In genomic region chr2L:16594628-16595027, dm6 we compare ENCODE assay signal across 3 fruit fly cellular contexts.
A peak's percentile ranks its signal among the peaks of the same experiment; 100 is the strongest.
TF ChIP-seq lines count a peak whose summit lies in the region.

No protein-coding gene starts in this region.

- TF ChIP-seq CTCF in whole organism, embryonic (GFP tag; optimal IDR thresholded peaks at IDR 0.05; lab: Kevin White, UChicago): no peak

TF ChIP-seq in whole organism, adult, 20 proteins besides CTCF, POLR2A, EP300 and RAD21:
- TF ChIP-seq kay (GFP tag; lab: Kevin White, UChicago; ENCODE audit: borderline replicate concordance) (peak; percentile 37), toe (GFP tag; optimal IDR thresholded peaks at IDR 0.05; lab: Kevin White, UChicago) (no peak)

TF ChIP-seq in whole organism, embryonic, 481 proteins besides CTCF, POLR2A, EP300 and RAD21:
- TF ChIP-seq sd (tag; optimal IDR thresholded peaks at IDR 0.05; lab: Kevin White, UChicago) (no peak), nau (GFP tag; optimal IDR thresholded peaks at IDR 0.05; lab: Kevin White, UChicago) (no peak), Bgb (GFP tag; IDR thresholded peaks at IDR 0.05; lab: Robert Waterston, UW; ENCODE audit: partially characterized antibody) (no peak), gcm (GFP tag; optimal IDR thresholded peaks at IDR 0.05; lab: Kevin White, UChicago) (peak; percentile 23), Meics (GFP tag; optimal IDR thresholded peaks at IDR 0.05; lab: Kevin White, UChicago) (no peak), CG9797 (GFP tag; optimal IDR thresholded peaks at IDR 0.05; lab: Kevin White, UChicago) (no peak), stc (GFP tag; IDR thresholded peaks at IDR 0.05; lab: Robert Waterston, UW) (no peak), trh (GFP tag; optimal IDR thresholded peaks at IDR 0.05; lab: Kevin White, UChicago) (no peak)

TF ChIP-seq in whole organism, pupa, 21 proteins besides CTCF, POLR2A, EP300 and RAD21:
- TF ChIP-seq rn (GFP tag; IDR thresholded peaks at IDR 0.05; lab: Robert Waterston, UW): no peak
- peak; percentile 93 for TF ChIP-seq EcR (GFP tag; optimal IDR thresholded peaks at IDR 0.05; lab: Kevin White, UChicago)
TF ChIP-seq in whole organism, pupa: peak in this region for 1.
